Fruit fly (Drosophila melanogaster): ENCODE measurements around the gene PTPMT1.
A peak's percentile ranks its signal among the peaks of the same experiment; 100 is the strongest.

PTPMT1 gene

DNA sequence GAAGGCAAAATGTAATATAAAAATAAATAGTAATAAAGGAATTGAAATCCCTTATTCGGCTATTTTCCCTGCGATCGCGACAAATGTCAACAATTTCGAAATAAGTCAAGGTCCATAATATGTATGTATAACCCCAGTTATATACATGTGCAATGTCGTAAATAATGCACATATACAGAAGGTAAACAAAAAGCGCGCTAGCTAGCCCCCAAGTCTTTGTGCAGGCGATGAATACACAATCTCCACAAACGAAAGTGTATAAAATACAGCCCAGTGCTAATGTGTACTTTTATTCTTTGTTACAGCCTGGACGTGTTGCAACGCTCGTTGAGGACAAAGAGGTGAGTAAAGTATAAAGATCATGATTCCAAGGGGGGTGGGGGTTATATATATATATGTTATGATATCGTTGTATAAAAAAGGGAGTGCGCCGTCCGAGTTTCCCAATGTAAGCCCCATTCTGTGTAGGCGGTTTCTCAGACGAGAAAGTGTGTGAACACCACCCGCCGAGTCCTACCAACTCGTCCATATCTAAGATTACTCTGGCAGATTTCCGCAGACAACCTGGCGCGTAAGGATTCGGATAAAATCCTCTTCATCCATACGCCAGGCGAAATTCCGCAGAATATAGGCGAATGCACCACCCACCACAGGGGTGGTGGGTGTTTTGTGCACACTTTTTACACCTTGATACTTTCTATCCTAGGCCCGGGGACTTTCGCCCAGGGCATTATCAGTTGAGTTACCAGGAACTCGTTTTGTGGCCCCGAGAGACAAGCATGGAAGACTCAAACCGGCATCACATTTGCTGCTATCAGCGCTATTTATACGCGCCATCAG, 28.3 kb upstream of the PTPMT1 start:
- TF ChIP-seq CG14711 (tag; optimal IDR thresholded peaks at IDR 0.05) (no peak), toe (GFP tag; optimal IDR thresholded peaks at IDR 0.05) (no peak), Hr96 (GFP tag; optimal IDR thresholded peaks at IDR 0.05) (no peak), cic (GFP tag; optimal IDR thresholded peaks at IDR 0.05) (peak; percentile 82), CG33017 (tag; optimal IDR thresholded peaks at IDR 0.05) (peak; percentile 36), bab1 (GFP tag; optimal IDR thresholded peaks at IDR 0.05) (peak; percentile 33), CG1620 (GFP tag; optimal IDR thresholded peaks at IDR 0.05) (no peak), CG5204 (GFP tag; optimal IDR thresholded peaks at IDR 0.05) (no peak), CG7101 (tag; optimal IDR thresholded peaks at IDR 0.05) (no peak), tj (GFP tag; optimal IDR thresholded peaks at IDR 0.05) (peak; percentile 28), CG11617 (GFP tag; optimal IDR thresholded peaks at IDR 0.05) (peak; percentile 13), CG7045 (GFP tag; optimal IDR thresholded peaks at IDR 0.05) (peak; percentile 10), cnc (optimal IDR thresholded peaks at IDR 0.05) (no peak), CG12768 (GFP tag; optimal IDR thresholded peaks at IDR 0.05) (peak; percentile 87), kay (GFP tag; ENCODE audit: borderline replicate concordance) (peak; percentile 18), Mnt (GFP tag; optimal IDR thresholded peaks at IDR 0.05) (peak; percentile 5), pad (GFP tag; optimal IDR thresholded peaks at IDR 0.05) (peak; percentile 12), Clk (GFP tag; optimal IDR thresholded peaks at IDR 0.05) (no peak), ovo (GFP tag; optimal IDR thresholded peaks at IDR 0.05) (no peak), Crg-1 (GFP tag; optimal IDR thresholded peaks at IDR 0.05) (no peak)

DNA sequence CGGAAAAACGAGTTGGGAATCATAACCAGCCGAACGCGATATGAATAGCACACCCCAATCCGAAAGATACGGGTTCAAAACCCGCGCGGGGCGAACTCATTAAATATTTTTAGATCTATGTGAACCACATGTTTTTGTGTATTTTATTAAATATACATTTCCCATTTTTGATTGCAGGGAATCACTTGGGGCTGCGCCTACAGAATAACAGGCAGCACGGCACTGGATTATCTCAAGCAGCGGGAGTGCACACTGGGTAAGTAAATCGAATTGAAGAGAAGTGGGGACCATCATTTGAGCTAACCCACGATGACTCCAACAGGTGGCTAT, 27.7 kb upstream of the PTPMT1 start:
- TF ChIP-seq Clk (GFP tag; optimal IDR thresholded peaks at IDR 0.05) (no peak), Crg-1 (GFP tag; optimal IDR thresholded peaks at IDR 0.05) (no peak), pad (GFP tag; optimal IDR thresholded peaks at IDR 0.05) (no peak), Hr96 (GFP tag; optimal IDR thresholded peaks at IDR 0.05) (no peak), bab1 (GFP tag; optimal IDR thresholded peaks at IDR 0.05) (no peak), CG7045 (GFP tag; optimal IDR thresholded peaks at IDR 0.05) (no peak), CG5204 (GFP tag; optimal IDR thresholded peaks at IDR 0.05) (no peak), Mnt (GFP tag; optimal IDR thresholded peaks at IDR 0.05) (no peak), CG12768 (GFP tag; optimal IDR thresholded peaks at IDR 0.05) (no peak), cnc (optimal IDR thresholded peaks at IDR 0.05) (no peak), cic (GFP tag; optimal IDR thresholded peaks at IDR 0.05) (no peak), tj (GFP tag; optimal IDR thresholded peaks at IDR 0.05) (no peak), CG14711 (tag; optimal IDR thresholded peaks at IDR 0.05) (no peak)

DNA sequence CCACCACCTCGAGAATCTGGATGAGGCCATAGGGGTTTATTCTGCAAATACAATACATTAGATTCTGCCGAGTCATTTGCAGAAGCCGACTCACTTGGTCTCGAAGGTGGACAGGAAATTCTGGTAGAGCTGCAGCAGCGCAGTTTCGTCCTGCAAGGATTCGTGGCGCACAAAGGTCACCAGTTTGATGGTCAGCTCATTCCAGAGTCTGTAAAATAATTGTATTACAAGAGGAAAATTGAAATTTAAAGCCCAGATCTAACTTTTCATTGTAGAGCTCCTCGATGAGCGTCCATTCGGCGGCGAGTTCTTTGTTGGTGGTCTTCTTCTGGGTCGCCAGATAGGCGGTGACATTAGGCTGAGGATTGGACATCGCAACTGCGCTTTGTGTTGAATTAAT, 25.6 kb upstream of the PTPMT1 start:
- no peak for TF ChIP-seq CG7101 (tag; optimal IDR thresholded peaks at IDR 0.05)
- peak; percentile 83 to 97 for TF ChIP-seq cnc (optimal IDR thresholded peaks at IDR 0.05)

DNA sequence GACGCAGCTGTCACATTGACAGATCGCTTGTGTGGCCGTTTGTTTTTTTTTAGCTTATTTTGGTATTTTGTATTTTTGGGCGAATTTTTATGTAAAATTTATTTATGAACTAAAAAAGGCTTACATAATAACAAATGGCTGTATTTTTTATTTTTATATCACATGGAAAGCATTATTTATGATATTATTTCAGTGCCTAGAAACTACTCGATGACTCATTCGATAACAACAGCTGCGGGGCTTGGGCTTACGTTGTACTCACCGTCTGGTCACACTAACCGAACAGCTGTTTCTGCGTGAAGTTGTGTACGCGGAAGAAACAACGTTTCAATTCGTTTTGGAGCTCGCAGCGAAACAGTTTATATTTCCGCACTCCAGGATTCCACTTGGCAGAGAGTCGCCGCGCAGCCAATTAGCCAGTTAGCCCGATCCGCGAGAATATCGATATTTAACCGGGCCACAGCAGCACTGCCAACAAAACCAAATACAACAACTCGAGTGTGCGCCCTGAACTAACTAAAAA, 25.1 kb upstream of the PTPMT1 start, which contains the start of the genes Hmgcr and Rpn9:
Gene Hmgcr, plus strand, starts transcription at position 335 of the 523 bp plus-strand sequence.
Gene Rpn9, minus strand, starts transcription at position 473 of the 523 bp plus-strand sequence.
- peak; percentile 68 for TF ChIP-seq bab1 (GFP tag; optimal IDR thresholded peaks at IDR 0.05)
- TF ChIP-seq tj (GFP tag; optimal IDR thresholded peaks at IDR 0.05): peak; percentile 29
- TF ChIP-seq cnc (optimal IDR thresholded peaks at IDR 0.05): no peak
- peak; percentile 38 for TF ChIP-seq CG33017 (tag; optimal IDR thresholded peaks at IDR 0.05)
- TF ChIP-seq kay (GFP tag; ENCODE audit: borderline replicate concordance): peak; percentile 99
- peak; percentile 24 for TF ChIP-seq cic (GFP tag; optimal IDR thresholded peaks at IDR 0.05)
- no peak for TF ChIP-seq Clk (GFP tag; optimal IDR thresholded peaks at IDR 0.05)
- TF ChIP-seq pad (GFP tag; optimal IDR thresholded peaks at IDR 0.05): no peak
- TF ChIP-seq CG14711 (tag; optimal IDR thresholded peaks at IDR 0.05): peak; percentile 3
- TF ChIP-seq CG5204 (GFP tag; optimal IDR thresholded peaks at IDR 0.05): no peak
- TF ChIP-seq toe (GFP tag; optimal IDR thresholded peaks at IDR 0.05): no peak
- peak; percentile 28 for TF ChIP-seq Mnt (GFP tag; optimal IDR thresholded peaks at IDR 0.05)
- TF ChIP-seq CG7045 (GFP tag; optimal IDR thresholded peaks at IDR 0.05): no peak
- TF ChIP-seq CG1620 (GFP tag; optimal IDR thresholded peaks at IDR 0.05): no peak
- no peak for TF ChIP-seq CG7101 (tag; optimal IDR thresholded peaks at IDR 0.05)
- TF ChIP-seq CG11617 (GFP tag; optimal IDR thresholded peaks at IDR 0.05): peak; percentile 29
- TF ChIP-seq CG12768 (GFP tag; optimal IDR thresholded peaks at IDR 0.05): no peak
- TF ChIP-seq Crg-1 (GFP tag; optimal IDR thresholded peaks at IDR 0.05): peak; percentile 46
- no peak for TF ChIP-seq Hr96 (GFP tag; optimal IDR thresholded peaks at IDR 0.05)
- TF ChIP-seq ovo (GFP tag; optimal IDR thresholded peaks at IDR 0.05): no peak

DNA sequence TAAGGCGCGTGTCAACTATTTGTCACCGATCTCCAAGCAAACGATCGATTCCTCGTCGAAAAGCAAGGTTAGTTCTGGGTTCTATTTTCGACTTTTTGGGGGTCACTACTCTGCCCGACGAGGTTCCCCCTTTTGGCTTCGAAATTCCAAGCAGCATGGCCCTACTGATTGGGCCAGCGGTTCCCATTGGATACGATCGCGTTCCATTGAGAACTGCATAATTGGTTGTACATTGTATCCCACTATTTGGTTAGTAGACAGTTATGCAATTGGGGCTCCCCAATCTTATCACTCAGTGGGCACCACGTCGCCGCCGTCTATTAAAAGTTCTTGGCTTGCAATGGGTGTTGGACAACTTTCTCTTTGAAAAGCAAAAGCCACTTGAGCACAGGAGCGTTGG, 24.4 kb upstream of the PTPMT1 start:
- TF ChIP-seq toe (GFP tag; optimal IDR thresholded peaks at IDR 0.05): no peak

DNA sequence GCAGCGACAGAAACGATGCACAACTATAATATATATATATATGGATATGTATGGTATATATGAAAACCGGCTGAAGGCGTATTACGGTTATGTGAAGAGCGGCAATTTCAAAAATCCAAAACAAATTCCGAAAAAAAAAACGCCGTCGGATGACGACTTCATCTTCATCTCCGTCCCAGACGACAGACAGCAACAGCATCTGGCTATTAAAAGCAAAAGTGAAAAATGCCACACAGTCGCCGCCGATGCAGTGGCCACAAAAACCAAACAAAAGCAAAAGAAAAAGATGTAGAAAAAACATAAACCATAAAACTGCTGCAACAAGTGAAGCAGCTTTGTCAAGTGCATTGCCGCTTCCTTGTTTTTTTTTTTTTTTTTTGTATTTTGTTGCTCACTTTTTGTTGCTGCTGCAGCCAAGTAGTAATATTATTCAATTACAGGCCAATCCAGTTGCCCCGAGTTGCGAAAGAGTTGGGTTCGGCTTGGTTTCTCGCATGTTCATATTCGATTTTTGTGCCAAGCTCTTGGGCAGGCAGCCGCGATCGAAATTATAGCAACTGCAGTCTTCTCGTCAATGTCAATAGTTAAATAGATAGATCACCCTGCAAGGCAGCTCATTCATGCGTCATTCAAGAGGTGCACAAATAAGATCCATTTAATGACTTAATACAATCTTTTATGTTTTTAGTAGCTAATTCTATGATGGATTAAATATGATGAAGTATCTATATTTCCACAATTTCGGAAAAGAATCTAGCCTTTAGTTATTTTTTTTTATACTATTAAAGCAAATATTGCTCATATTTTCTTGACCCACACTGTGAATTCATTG, 23.4 kb upstream of the PTPMT1 start:
- TF ChIP-seq toe (GFP tag; optimal IDR thresholded peaks at IDR 0.05) (no peak), Mnt (GFP tag; optimal IDR thresholded peaks at IDR 0.05) (no peak), Hr96 (GFP tag; optimal IDR thresholded peaks at IDR 0.05) (no peak), CG11617 (GFP tag; optimal IDR thresholded peaks at IDR 0.05) (no peak), tj (GFP tag; optimal IDR thresholded peaks at IDR 0.05) (no peak), CG7045 (GFP tag; optimal IDR thresholded peaks at IDR 0.05) (no peak), ovo (GFP tag; optimal IDR thresholded peaks at IDR 0.05) (no peak), CG33017 (tag; optimal IDR thresholded peaks at IDR 0.05) (no peak), CG7101 (tag; optimal IDR thresholded peaks at IDR 0.05) (no peak), cnc (optimal IDR thresholded peaks at IDR 0.05) (no peak), CG14711 (tag; optimal IDR thresholded peaks at IDR 0.05) (no peak)

All from whole organism, adult.